Fruit fly (Drosophila melanogaster) whole organism, embryonic: ENCODE measurements around the gene CG7139.

Experiments used
- C15 ChIP-seq: fragments of 200-800 bp; sonication (Bioruptor generic); IDR thresholded peaks from 3 replicates; pipeline ENCODE4 v1.3.6; 2022; ENCODE audit warnings: missing biosample characterization, missing genetic modification characterization
- CG10274 ChIP-seq: fragments of 200-800 bp; sonication (Bioruptor generic); optimal IDR thresholded peaks from 3 replicates; lab custom pipeline; 2017; ENCODE audit warnings: missing biosample characterization, mild to moderate bottlenecking, missing genetic modification characterization
- CG10979 ChIP-seq: fragments of 200-800 bp; sonication (Bioruptor generic); optimal IDR thresholded peaks from 2 replicates; lab custom pipeline; 2018; ENCODE audit warnings: missing biosample characterization, mild to moderate bottlenecking, missing genetic modification characterization, moderate library complexity
- CG11093 ChIP-seq: fragments of 200-800 bp; sonication (Bioruptor generic); IDR thresholded peaks from 3 replicates; pipeline ENCODE4 v1.3.6; 2022; ENCODE audit warnings: missing biosample characterization, missing genetic modification characterization
- CG13624 ChIP-seq: fragments of 200-800 bp; sonication (Bioruptor generic); optimal IDR thresholded peaks from 2 replicates; lab custom pipeline; 2016; ENCODE audit warnings: missing biosample characterization, missing genetic modification characterization
- CG13894 ChIP-seq: fragments of 200-800 bp; sonication (Bioruptor generic); optimal IDR thresholded peaks from 3 replicates; lab custom pipeline; 2018; ENCODE audit warnings: missing biosample characterization, mild to moderate bottlenecking, missing genetic modification characterization, moderate library complexity
- CG14014 ChIP-seq: fragments of 200-800 bp; sonication (Bioruptor generic); IDR thresholded peaks from 2 replicates; pipeline ENCODE4 v1.3.6; 2022; ENCODE audit warnings: missing biosample characterization, missing genetic modification characterization
- CG16813 ChIP-seq: fragments of 200-800 bp; sonication (Bioruptor generic); IDR thresholded peaks from 3 replicates; pipeline ENCODE4 v1.3.6; 2022; ENCODE audit warnings: missing biosample characterization, missing genetic modification characterization; ENCODE audit not compliant: partially characterized antibody
- CG18476 ChIP-seq: fragments of 200-800 bp; sonication (Bioruptor generic); optimal IDR thresholded peaks from 2 replicates; lab custom pipeline; 2016; ENCODE audit warnings: missing biosample characterization, mild to moderate bottlenecking, missing genetic modification characterization
- CG18764 ChIP-seq: fragments of 200-800 bp; sonication (Bioruptor generic); optimal IDR thresholded peaks from 3 replicates; lab custom pipeline; 2016; ENCODE audit warnings: missing biosample characterization, missing genetic modification characterization
- CG42726 ChIP-seq: fragments of 200-800 bp; sonication (Bioruptor generic); IDR thresholded peaks from 2 replicates; pipeline ENCODE4 v1.3.6; 2022; ENCODE audit warnings: missing biosample characterization, missing genetic modification characterization; ENCODE audit not compliant: partially characterized antibody
- CG4854 ChIP-seq: fragments of 200-800 bp; sonication (Bioruptor generic); optimal IDR thresholded peaks from 2 replicates; lab custom pipeline; 2016; ENCODE audit warnings: missing biosample characterization, missing genetic modification characterization, inconsistent platforms
- CG5245 ChIP-seq: fragments of 200-800 bp; sonication (Bioruptor generic); optimal IDR thresholded peaks from 3 replicates; lab custom pipeline; 2016; ENCODE audit warnings: missing biosample characterization, missing genetic modification characterization
- CG6175 ChIP-seq: fragments of 200-800 bp; sonication (Bioruptor generic); IDR thresholded peaks from 3 replicates; pipeline ENCODE4 v1.3.6; 2022; ENCODE audit warnings: missing biosample characterization, missing genetic modification characterization
- CG6254 ChIP-seq: fragments of 200-800 bp; sonication (Bioruptor generic); optimal IDR thresholded peaks from 3 replicates; lab custom pipeline; 2017; ENCODE audit warnings: mild to moderate bottlenecking, missing biosample characterization, missing genetic modification reagents, missing genetic modification characterization
- CG7786 ChIP-seq: fragments of 200-800 bp; sonication (Bioruptor generic); optimal IDR thresholded peaks from 2 replicates; lab custom pipeline; 2016; ENCODE audit warnings: missing biosample characterization, missing genetic modification characterization
- CG7928 ChIP-seq: fragments of 200-800 bp; sonication (Bioruptor generic); optimal IDR thresholded peaks from 2 replicates; lab custom pipeline; 2017; ENCODE audit warnings: missing biosample characterization, mild to moderate bottlenecking, missing genetic modification characterization
- CG9932 ChIP-seq: fragments of 200-800 bp; sonication (Bioruptor generic); IDR thresholded peaks from 2 replicates; pipeline ENCODE4 v1.3.6; 2022; ENCODE audit warnings: missing biosample characterization, missing genetic modification characterization
- Chrac-16 ChIP-seq: fragments of 200-800 bp; sonication (Bioruptor generic); optimal IDR thresholded peaks from 3 replicates; lab custom pipeline; 2016; ENCODE audit warnings: missing biosample characterization, missing genetic modification characterization
- D19A ChIP-seq: fragments of 200-800 bp; optimal IDR thresholded peaks from 3 replicates; lab custom pipeline; 2019; ENCODE audit warnings: missing biosample characterization, mild to moderate bottlenecking, missing genetic modification characterization, moderate library complexity
- Dad ChIP-seq: fragments of 200-800 bp; sonication (Bioruptor generic); optimal IDR thresholded peaks from 3 replicates; lab custom pipeline; 2016; ENCODE audit warnings: missing biosample characterization, missing genetic modification characterization
- Deaf1 ChIP-seq: fragments of 200-800 bp; optimal IDR thresholded peaks from 3 replicates; lab custom pipeline; 2019; ENCODE audit warnings: missing biosample characterization, mild to moderate bottlenecking, missing genetic modification characterization, moderate library complexity
- E2f2 ChIP-seq: fragments of 200-800 bp; sonication (Bioruptor generic); IDR thresholded peaks from 2 replicates; pipeline ENCODE4 v1.3.6; 2022; ENCODE audit warnings: missing biosample characterization, missing genetic modification characterization
- ERR ChIP-seq: fragments of 200-800 bp; sonication (Bioruptor generic); optimal IDR thresholded peaks from 2 replicates; lab custom pipeline; 2016; ENCODE audit warnings: missing biosample characterization, missing genetic modification characterization
- Ets97D ChIP-seq: fragments of 200-800 bp; sonication (Bioruptor generic); optimal IDR thresholded peaks from 3 replicates; lab custom pipeline; 2016; ENCODE audit warnings: missing biosample characterization, missing genetic modification characterization
- H2.0 ChIP-seq: fragments of 200-800 bp; sonication (Bioruptor generic); IDR thresholded peaks from 2 replicates; pipeline ENCODE4 v1.3.6; 2022; ENCODE audit warnings: missing biosample characterization, missing genetic modification characterization
- MTF-1 ChIP-seq: fragments of 200-800 bp; sonication (Bioruptor generic); optimal IDR thresholded peaks from 2 replicates; lab custom pipeline; 2018; ENCODE audit warnings: missing biosample characterization, mild to moderate bottlenecking, missing genetic modification characterization, borderline replicate concordance
- Ptx1 ChIP-seq: fragments of 200-800 bp; sonication (Bioruptor generic); IDR thresholded peaks from 2 replicates; pipeline ENCODE4 v1.3.6; 2022; ENCODE audit warnings: missing biosample characterization, missing genetic modification characterization
- Rfx ChIP-seq: fragments of 200-800 bp; sonication (Bioruptor generic); IDR thresholded peaks from 2 replicates; pipeline ENCODE4 v1.3.6; 2022; ENCODE audit warnings: missing biosample characterization, missing genetic modification characterization
- Side ChIP-seq: fragments of 200-800 bp; sonication (Bioruptor generic); optimal IDR thresholded peaks from 2 replicates; lab custom pipeline; 2016; ENCODE audit warnings: missing biosample characterization, missing genetic modification characterization
- ara ChIP-seq: fragments of 200-800 bp; sonication (Bioruptor generic); IDR thresholded peaks from 2 replicates; pipeline ENCODE4 v1.3.6; 2022; ENCODE audit warnings: missing biosample characterization, missing genetic modification characterization
- bab2 ChIP-seq: fragments of 200-800 bp; sonication (Bioruptor generic); optimal IDR thresholded peaks from 2 replicates; lab custom pipeline; 2016; ENCODE audit warnings: missing biosample characterization, missing genetic modification characterization
- bcd ChIP-seq: fragments of 200-800 bp; sonication (Bioruptor generic); optimal IDR thresholded peaks from 2 replicates; lab custom pipeline; 2017; ENCODE audit warnings: missing biosample characterization, mild to moderate bottlenecking, missing genetic modification characterization
- bigmax ChIP-seq: fragments of 200-800 bp; sonication (Bioruptor generic); optimal IDR thresholded peaks from 2 replicates; lab custom pipeline; 2018; ENCODE audit warnings: missing biosample characterization, mild to moderate bottlenecking, missing genetic modification characterization
- cwo ChIP-seq: fragments of 200-800 bp; sonication (Bioruptor generic); optimal IDR thresholded peaks from 3 replicates; lab custom pipeline; 2017; ENCODE audit warnings: missing biosample characterization, missing genetic modification characterization, mild to moderate bottlenecking, moderate library complexity, missing genetic modification reagents
- da ChIP-seq: fragments of 200-800 bp; sonication (Bioruptor generic); optimal IDR thresholded peaks from 2 replicates; lab custom pipeline; 2016; ENCODE audit warnings: missing biosample characterization, missing genetic modification characterization
- gt ChIP-seq: fragments of 200-800 bp; sonication (Bioruptor generic); IDR thresholded peaks from 2 replicates; pipeline ENCODE4 v1.3.6; 2022; ENCODE audit warnings: missing biosample characterization, missing genetic modification characterization
- knrl ChIP-seq: fragments of 200-800 bp; sonication (Bioruptor generic); IDR thresholded peaks from 3 replicates; pipeline ENCODE4 v1.3.6; 2022; ENCODE audit warnings: missing biosample characterization, missing genetic modification characterization; ENCODE audit not compliant: partially characterized antibody
- lab ChIP-seq: fragments of 200-800 bp; sonication (Bioruptor generic); optimal IDR thresholded peaks from 3 replicates; lab custom pipeline; 2017; ENCODE audit warnings: missing biosample characterization, missing genetic modification characterization, mild to moderate bottlenecking, moderate library complexity, missing genetic modification reagents
- lov ChIP-seq, 2 experiments: fragments of 200-800 bp in 1 of 2; fragments of >200 bp in 1 of 2; sonication (Bioruptor generic) in 1 of 2; IDR thresholded peaks in 1 of 2; optimal IDR thresholded peaks in 1 of 2; 2 replicates in 1 of 2; 3 replicates in 1 of 2; pipeline versions ENCODE4 v1.3.6 to Lab custom; 2017 to 2022; ENCODE audit warnings: missing biosample characterization in 1 of 2, missing genetic modification characterization in 1 of 2
- luna ChIP-seq: fragments of 200-800 bp; sonication (Bioruptor generic); optimal IDR thresholded peaks from 2 replicates; lab custom pipeline; 2016; ENCODE audit warnings: missing biosample characterization, missing genetic modification characterization
- mirr ChIP-seq: fragments of 200-800 bp; sonication (Bioruptor generic); optimal IDR thresholded peaks from 3 replicates; lab custom pipeline; 2018; ENCODE audit warnings: missing biosample characterization, mild to moderate bottlenecking, missing genetic modification characterization
- pnt ChIP-seq: fragments of 200-800 bp; sonication (Bioruptor generic); optimal IDR thresholded peaks from 3 replicates; lab custom pipeline; 2016; ENCODE audit warnings: missing biosample characterization, missing genetic modification characterization
- slbo ChIP-seq: fragments of 200-800 bp; sonication (Bioruptor generic); IDR thresholded peaks from 2 replicates; pipeline ENCODE4 v1.3.6; 2022; ENCODE audit warnings: missing biosample characterization, missing genetic modification characterization
- tap ChIP-seq: fragments of 200-800 bp; optimal IDR thresholded peaks from 3 replicates; lab custom pipeline; 2019; ENCODE audit warnings: missing biosample characterization, mild to moderate bottlenecking, missing genetic modification characterization, moderate library complexity
- tio ChIP-seq: fragments of 200-800 bp; sonication (Bioruptor generic); optimal IDR thresholded peaks from 2 replicates; lab custom pipeline; 2017; ENCODE audit warnings: missing biosample characterization, missing genetic modification characterization, inconsistent platforms
- tna ChIP-seq: fragments of 200-800 bp; sonication (Bioruptor generic); IDR thresholded peaks from 2 replicates; pipeline ENCODE4 v1.3.6; 2022; ENCODE audit warnings: missing biosample characterization, missing genetic modification characterization; ENCODE audit not compliant: partially characterized antibody
- tx ChIP-seq: fragments of 200-800 bp; sonication (Bioruptor generic); optimal IDR thresholded peaks from 2 replicates; lab custom pipeline; 2016; ENCODE audit warnings: missing biosample characterization, missing genetic modification characterization
- vnd ChIP-seq: fragments of 200-800 bp; sonication (Bioruptor generic); IDR thresholded peaks from 3 replicates; pipeline ENCODE4 v1.3.6; 2022; ENCODE audit warnings: missing biosample characterization, missing genetic modification characterization; ENCODE audit not compliant: partially characterized antibody
- z ChIP-seq: fragments of 200-800 bp; sonication (Bioruptor generic); IDR thresholded peaks from 3 replicates; pipeline ENCODE4 v1.3.6; 2022; ENCODE audit warnings: missing biosample characterization, missing genetic modification characterization
- zfh2 ChIP-seq: fragments of 200-800 bp; sonication (Bioruptor generic); optimal IDR thresholded peaks from 2 replicates; lab custom pipeline; 2016; ENCODE audit warnings: missing biosample characterization, missing genetic modification characterization

Gene CG7139

DNA sequence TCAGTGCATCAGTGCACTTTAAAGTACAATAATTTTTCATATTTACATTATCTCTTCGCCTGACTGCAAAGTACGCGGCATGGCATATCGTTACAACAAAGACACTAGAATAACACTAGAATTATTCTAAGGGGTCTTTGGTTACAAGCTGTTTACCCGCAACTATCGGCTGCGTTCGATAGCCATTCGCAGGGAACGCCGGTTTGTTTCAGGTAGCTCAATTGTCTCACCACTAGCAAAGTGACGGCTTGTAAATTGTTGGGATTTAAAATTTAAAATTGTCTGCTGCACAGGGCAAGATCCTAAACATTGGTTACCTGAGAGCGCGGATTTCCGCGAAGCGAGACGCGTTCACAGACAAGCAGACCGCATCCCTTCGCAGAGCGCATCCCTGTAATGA lies 6.0 kb downstream of the CG7139 start, which contains the start of gene CG14561 (continued):
- TF ChIP-seq vnd (GFP tag; lab: Robert Waterston, UW) (peak; percentile 90), mirr (GFP tag; lab: Kevin White, UChicago) (no peak), gt (no peak), tna (GFP tag; lab: Robert Waterston, UW) (peak; percentile 89), z (GFP tag; lab: Robert Waterston, UW) (no peak), CG13894 (tag; lab: Kevin White, UChicago) (no peak), CG13624 (GFP tag; lab: Kevin White, UChicago) (peak; percentile 3), lab (GFP tag; lab: Kevin White, UChicago) (no peak), D19A (tag; lab: Kevin White, UChicago) (no peak), CG16813 (GFP tag; lab: Robert Waterston, UW) (peak; percentile 96), MTF-1 (no peak), bigmax (peak; percentile 56), da (GFP tag; lab: Kevin White, UChicago) (no peak), Chrac-16 (GFP tag; lab: Kevin White, UChicago) (peak; percentile 9), CG4854 (GFP tag; lab: Kevin White, UChicago) (no peak), CG42726 (GFP tag; lab: Robert Waterston, UW) (peak; percentile 94), CG7928 (GFP tag; lab: Kevin White, UChicago) (no peak), H2.0 (no peak), lov (optimal IDR thresholded peaks at IDR 0.05; lab: Kevin White, UChicago) (no peak), lov (GFP tag; IDR thresholded peaks at IDR 0.05; lab: Robert Waterston, UW) (peak; percentile 73; the same call in 1 of the 3 replicates), bab2 (peak; percentile 22), CG18476 (GFP tag; lab: Kevin White, UChicago) (no peak), Side (GFP tag; lab: Kevin White, UChicago) (peak; percentile 15), ERR (GFP tag; lab: Kevin White, UChicago) (no peak), slbo (GFP tag; lab: Robert Waterston, UW) (peak; percentile 47; the same call in 1 of the 2 replicates), E2f2 (GFP tag; lab: Robert Waterston, UW) (peak; percentile 78), pnt (no peak), Dad (GFP tag; lab: Kevin White, UChicago) (no peak), CG6175 (GFP tag; lab: Robert Waterston, UW) (no peak), CG14014 (no peak), C15 (no peak), Ets97D (GFP tag; lab: Kevin White, UChicago) (peak; percentile 79), ara (GFP tag; lab: Robert Waterston, UW) (peak; percentile 25; the same call in 1 of the 2 replicates), CG10274 (GFP tag; lab: Kevin White, UChicago) (no peak), CG7786 (GFP tag; lab: Kevin White, UChicago) (no peak), luna (GFP tag; lab: Kevin White, UChicago) (no peak), bcd (no peak), tx (no peak), Rfx (GFP tag; lab: Robert Waterston, UW) (peak; percentile 64), zfh2 (peak; percentile 39), CG9932 (GFP tag; lab: Robert Waterston, UW) (peak; percentile 72), cwo (GFP tag; lab: Kevin White, UChicago) (no peak), tio (GFP tag; lab: Kevin White, UChicago) (no peak), CG6254 (no peak), Deaf1 (tag; lab: Kevin White, UChicago) (no peak), knrl (GFP tag; lab: Robert Waterston, UW) (peak; percentile 94), tap (tag; lab: Kevin White, UChicago) (no peak), CG5245 (GFP tag; lab: Kevin White, UChicago) (no peak), CG10979 (tag; lab: Kevin White, UChicago) (no peak), CG18764 (no peak), CG11093 (no peak), Ptx1 (0 out of 2 replicates have a peak, but pooled peaks have one; percentile 21)
